Worm (Caenorhabditis elegans) whole organism, young adult: ENCODE results near the gene clec-174.

ENCODE experiments used
- F33H1.4 ChIP-seq: fragments of 200-800 bp; sonication (Bioruptor generic); IDR thresholded peaks from 2 replicates; pipeline ENCODE4 v1.3.6; 2022; ENCODE audit warnings: missing genetic modification reagents, missing genetic modification characterization, missing compliant biosample characterization
- F52B5.7 ChIP-seq: sonication (generic microtip); optimal IDR thresholded peaks from 2 replicates; lab custom pipeline; 2016; ENCODE audit warnings: mild to moderate bottlenecking, missing genetic modification characterization, missing compliant biosample characterization
- T07F8.4 ChIP-seq: sonication (generic microtip); optimal IDR thresholded peaks from 2 replicates; lab custom pipeline; 2016; ENCODE audit warnings: mild to moderate bottlenecking, missing genetic modification characterization, moderate library complexity, missing compliant biosample characterization
- ama-1 ChIP-seq, 3 experiments: fragments of 150-350 bp in 1 of 3; sonication (generic microtip) in 2 of 3; optimal IDR thresholded peaks; 2 replicates each; lab custom pipeline; 2014 to 2018; ENCODE audit warnings: missing biosample characterization in 2 of 3, missing genetic modification characterization in 2 of 3, missing genetic modification reagents in 2 of 3
- bed-2 ChIP-seq: fragments of 200-800 bp; sonication (Bioruptor generic); IDR thresholded peaks from 2 replicates; pipeline ENCODE4 v1.3.6; 2022; ENCODE audit warnings: missing genetic modification reagents, missing genetic modification characterization, missing compliant biosample characterization
- lin-35 ChIP-seq, 3 experiments: fragments of 150-350 bp in 2 of 3; sonication (generic microtip) in 1 of 3; optimal IDR thresholded peaks; 2 replicates each; lab custom pipeline; 2014 to 2018; ENCODE audit warnings: missing biosample characterization in 3 of 3, missing genetic modification characterization in 3 of 3, missing genetic modification reagents in 3 of 3
- nfya-1 ChIP-seq: sonication (generic microtip); optimal IDR thresholded peaks from 2 replicates; lab custom pipeline; 2017; ENCODE audit warnings: antibody characterized with exemption, missing compliant biosample characterization, missing genetic modification characterization, borderline replicate concordance; ENCODE audit not compliant: insufficient read depth
- pha-4 ChIP-seq: fragments of 150-350 bp; sonication (generic microtip); optimal IDR thresholded peaks from 2 replicates; lab custom pipeline; 2014; ENCODE audit warnings: missing biosample characterization, missing genetic modification reagents, missing genetic modification characterization
- rcor-1 ChIP-seq: fragments of 200-800 bp; sonication (Bioruptor generic); IDR thresholded peaks from 2 replicates; pipeline ENCODE4 v1.3.6; 2022; ENCODE audit warnings: missing genetic modification reagents, missing genetic modification characterization, missing compliant biosample characterization

ce11 chrIV:3894004-3894480 is 47.5 kb downstream of the clec-174 start, which contains the start of gene F56D6.8:
- TF ChIP-seq bed-2 (GFP tag; lab: Robert Waterston, UW) (no peak), lin-35 (GFP tag; optimal IDR thresholded peaks at IDR 0.05; lab: Kevin White, UChicago) (no peak), rcor-1 (GFP tag; lab: Robert Waterston, UW) (no peak), pha-4 (tag; lab: Kevin White, UChicago) (no peak), ama-1 (optimal IDR thresholded peaks at IDR 0.05; lab: Kevin White, UChicago) (no peak), ama-1 (GFP tag; optimal IDR thresholded peaks at IDR 0.05; lab: Kevin White, UChicago) (no peak), T07F8.4 (tag; lab: Kevin White, UChicago) (no peak), F52B5.7 (tag; lab: Kevin White, UChicago) (no peak), nfya-1 (tag; lab: Kevin White, UChicago) (no peak), F33H1.4 (GFP tag; lab: Robert Waterston, UW) (no peak)
